Worm (Caenorhabditis elegans): ENCODE data around the gene ehs-1.

DNA sequence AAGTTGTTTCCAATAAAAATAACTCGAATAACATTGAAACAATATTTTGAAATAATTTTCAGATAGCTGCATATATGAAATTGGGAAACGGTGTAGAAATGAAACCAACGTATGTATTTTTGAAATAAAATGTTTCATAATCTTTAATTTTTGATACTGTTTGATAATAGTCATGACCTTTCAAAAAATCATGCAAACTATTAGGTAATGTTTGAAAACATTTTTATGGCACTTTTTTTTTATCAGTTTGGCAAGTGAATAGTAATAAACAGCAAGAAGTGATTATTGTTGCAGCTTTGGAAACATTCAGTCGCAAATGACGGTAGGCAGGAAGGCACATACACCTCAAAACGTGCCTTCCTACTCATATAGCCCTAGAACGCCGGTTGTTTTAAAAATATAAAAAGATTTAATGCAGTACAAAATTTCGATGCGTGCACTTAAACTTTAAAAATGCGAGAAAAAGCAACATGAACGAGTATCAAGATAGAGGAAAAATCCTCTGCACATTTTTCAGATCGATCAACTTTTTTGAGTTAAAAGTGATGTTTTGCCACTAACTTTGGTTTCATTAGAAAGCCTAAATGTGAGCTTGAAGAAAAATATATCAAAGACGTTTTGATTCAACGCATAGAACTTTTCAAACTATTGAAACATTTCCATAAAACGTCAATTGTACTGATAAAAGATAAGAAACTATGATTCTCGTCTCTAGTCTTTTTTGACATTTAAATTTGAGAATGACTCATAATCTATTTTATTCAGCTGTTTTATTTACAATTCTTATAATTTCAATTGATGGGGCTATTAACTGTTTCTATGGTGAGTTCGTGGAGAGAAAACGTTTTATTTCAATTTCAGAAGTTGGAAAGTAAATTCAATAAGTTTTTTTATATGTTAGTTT lies 45.1 kb downstream of the ehs-1 start, which contains the start of gene F55C12.19:
- TF ChIP-seq mdl-1 (tag; optimal IDR thresholded peaks at IDR 0.05) (no peak), snpc-4 (tag; optimal IDR thresholded peaks at IDR 0.05) (no peak), unc-62 (GFP tag; optimal IDR thresholded peaks at IDR 0.05) (no peak), nhr-237 (tag; optimal IDR thresholded peaks at IDR 0.05) (no peak), elt-1 (tag; optimal IDR thresholded peaks at IDR 0.05) (no peak)
